Fruit fly (Drosophila melanogaster) Kc167 (cell line): ENCODE data around the gene r.

Source experiments
- Myc ChIP-seq: fragments of >200 bp; optimal IDR thresholded peaks from 2 replicates; lab custom pipeline; 2017; ENCODE audit warnings: missing external identifiers
- insv ChIP-seq: fragments of >200 bp; optimal IDR thresholded peaks from 3 replicates; lab custom pipeline; 2018; ENCODE audit warnings: missing external identifiers

DNA sequence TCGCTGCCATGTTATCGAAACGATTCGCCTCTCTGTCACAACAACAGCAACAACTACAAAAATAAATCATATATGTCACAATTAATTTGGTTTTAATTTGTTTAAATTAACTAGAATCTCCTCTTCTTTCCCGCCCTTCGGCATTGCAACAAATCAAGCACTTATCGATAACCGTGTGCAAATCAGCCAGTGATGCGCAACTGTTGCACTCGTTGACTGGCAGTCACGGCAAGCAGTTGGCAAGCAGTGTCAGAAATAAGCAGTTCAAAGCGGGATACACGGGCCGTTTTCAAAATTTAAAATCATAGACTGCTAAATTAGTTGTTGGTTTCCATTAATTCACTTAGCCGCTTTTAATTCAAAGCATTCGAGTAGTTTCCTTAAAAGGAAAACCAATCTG is 28.6 kb downstream of the r start, which contains the start of gene Axs:
- TF ChIP-seq insv (lab: Kevin White, UChicago) (no peak), Myc (lab: Kevin White, UChicago) (no peak)
